Fruit fly (Drosophila melanogaster) whole organism, embryonic: ENCODE results near the gene sick.
A peak's percentile ranks its signal among the peaks of the same experiment; 100 is the strongest.

Experiments used
- Abd-B ChIP-seq: fragments of 200-800 bp; sonication (Bioruptor generic); optimal IDR thresholded peaks from 2 replicates; lab custom pipeline; 2018; ENCODE audit warnings: missing biosample characterization, mild to moderate bottlenecking, missing genetic modification characterization, moderate library complexity
- Ada2b ChIP-seq: fragments of 200-800 bp; sonication (Bioruptor generic); IDR thresholded peaks from 2 replicates; pipeline ENCODE4 v1.3.6; 2022; ENCODE audit warnings: missing biosample characterization, missing genetic modification characterization
- B-H1 ChIP-seq: fragments of 200-800 bp; sonication (Bioruptor generic); IDR thresholded peaks from 3 replicates; pipeline ENCODE4 v1.3.6; 2022; ENCODE audit warnings: missing biosample characterization, missing genetic modification characterization
- CG10209 ChIP-seq: fragments of 200-800 bp; sonication (Bioruptor generic); optimal IDR thresholded peaks from 3 replicates; lab custom pipeline; 2017; ENCODE audit warnings: missing biosample characterization, mild to moderate bottlenecking, missing genetic modification characterization, missing genetic modification reagents
- CG10267 ChIP-seq: fragments of 200-800 bp; sonication (Bioruptor generic); optimal IDR thresholded peaks from 2 replicates; lab custom pipeline; 2018; ENCODE audit warnings: missing biosample characterization, mild to moderate bottlenecking, missing genetic modification characterization, moderate library complexity
- CG12071 ChIP-seq: fragments of 200-800 bp; sonication (Bioruptor generic); optimal IDR thresholded peaks from 3 replicates; lab custom pipeline; 2018; ENCODE audit warnings: missing biosample characterization, mild to moderate bottlenecking, missing genetic modification characterization
- CG12104 ChIP-seq: fragments of 200-800 bp; sonication (Bioruptor generic); optimal IDR thresholded peaks from 3 replicates; lab custom pipeline; 2016; ENCODE audit warnings: missing biosample characterization, missing genetic modification characterization
- CG13287 ChIP-seq: fragments of 200-800 bp; sonication (Bioruptor generic); IDR thresholded peaks from 2 replicates; pipeline ENCODE4 v1.3.6; 2022; ENCODE audit warnings: missing biosample characterization, missing genetic modification characterization; ENCODE audit not compliant: partially characterized antibody
- CG14014 ChIP-seq: fragments of 200-800 bp; sonication (Bioruptor generic); IDR thresholded peaks from 2 replicates; pipeline ENCODE4 v1.3.6; 2022; ENCODE audit warnings: missing biosample characterization, missing genetic modification characterization
- CG14710 ChIP-seq: fragments of 200-800 bp; sonication (Bioruptor generic); optimal IDR thresholded peaks from 3 replicates; lab custom pipeline; 2019; ENCODE audit warnings: missing biosample characterization, mild to moderate bottlenecking, missing genetic modification characterization, moderate library complexity
- CG15011 ChIP-seq: fragments of 200-800 bp; sonication (Bioruptor generic); optimal IDR thresholded peaks from 3 replicates; lab custom pipeline; 2018; ENCODE audit warnings: missing biosample characterization, mild to moderate bottlenecking, missing genetic modification characterization
- CG16815 ChIP-seq: fragments of 200-800 bp; sonication (Bioruptor generic); optimal IDR thresholded peaks from 3 replicates; lab custom pipeline; 2017; ENCODE audit warnings: missing biosample characterization, mild to moderate bottlenecking, missing genetic modification characterization
- CG17612 ChIP-seq: fragments of 200-800 bp; sonication (Bioruptor generic); IDR thresholded peaks from 2 replicates; pipeline ENCODE4 v1.3.6; 2022; ENCODE audit warnings: missing biosample characterization, missing genetic modification characterization
- CG17912 ChIP-seq: fragments of 200-800 bp; sonication (Bioruptor generic); optimal IDR thresholded peaks from 2 replicates; lab custom pipeline; 2018; ENCODE audit warnings: missing biosample characterization, mild to moderate bottlenecking, missing genetic modification characterization
- CG2120 ChIP-seq: fragments of 200-800 bp; sonication (Bioruptor generic); optimal IDR thresholded peaks from 3 replicates; lab custom pipeline; 2016; ENCODE audit warnings: missing biosample characterization, missing genetic modification characterization
- CG2202 ChIP-seq: fragments of 200-800 bp; sonication (Bioruptor generic); optimal IDR thresholded peaks from 2 replicates; lab custom pipeline; 2018; ENCODE audit warnings: missing biosample characterization, mild to moderate bottlenecking, missing genetic modification characterization
- CG33213 ChIP-seq: fragments of 200-800 bp; sonication (Bioruptor generic); optimal IDR thresholded peaks from 3 replicates; lab custom pipeline; 2016; ENCODE audit warnings: missing biosample characterization, missing genetic modification characterization
- CG7357 ChIP-seq: fragments of 200-800 bp; sonication (Bioruptor generic); IDR thresholded peaks from 3 replicates; pipeline ENCODE4 v1.3.6; 2022; ENCODE audit warnings: missing biosample characterization, missing genetic modification characterization
- CG7786 ChIP-seq: fragments of 200-800 bp; sonication (Bioruptor generic); optimal IDR thresholded peaks from 2 replicates; lab custom pipeline; 2016; ENCODE audit warnings: missing biosample characterization, missing genetic modification characterization
- CG7839 ChIP-seq: fragments of 200-800 bp; sonication (Bioruptor generic); optimal IDR thresholded peaks from 3 replicates; lab custom pipeline; 2018; ENCODE audit warnings: missing biosample characterization, mild to moderate bottlenecking, missing genetic modification characterization, moderate library complexity
- CG8290 ChIP-seq, 3 experiments: fragments of 200-800 bp; sonication (Bioruptor generic); optimal IDR thresholded peaks; 2 replicates each; lab custom pipeline; 2016 to 2019; ENCODE audit warnings: missing biosample characterization in 3 of 3, missing genetic modification characterization in 3 of 3, mild to moderate bottlenecking in 2 of 3, moderate library complexity in 1 of 3
- CG8388 ChIP-seq: fragments of 200-800 bp; sonication (Bioruptor generic); optimal IDR thresholded peaks from 2 replicates; lab custom pipeline; 2019; ENCODE audit warnings: missing biosample characterization, mild to moderate bottlenecking, missing genetic modification characterization, moderate library complexity
- CG8944 ChIP-seq: fragments of 200-800 bp; sonication (Bioruptor generic); optimal IDR thresholded peaks from 3 replicates; lab custom pipeline; 2016; ENCODE audit warnings: missing biosample characterization, missing genetic modification characterization
- CG9727 ChIP-seq: fragments of 200-800 bp; sonication (Bioruptor generic); optimal IDR thresholded peaks from 3 replicates; lab custom pipeline; 2017; ENCODE audit warnings: missing biosample characterization, mild to moderate bottlenecking, missing genetic modification characterization
- CG9797 ChIP-seq: fragments of 200-800 bp; sonication (Bioruptor generic); optimal IDR thresholded peaks from 3 replicates; lab custom pipeline; 2018; ENCODE audit warnings: missing biosample characterization, mild to moderate bottlenecking, missing genetic modification characterization
- Jarid2 ChIP-seq: fragments of 200-800 bp; sonication (Bioruptor generic); optimal IDR thresholded peaks from 3 replicates; lab custom pipeline; 2017; ENCODE audit warnings: mild to moderate bottlenecking, missing biosample characterization, missing genetic modification reagents, missing genetic modification characterization
- MESR4 ChIP-seq: fragments of 200-800 bp; sonication (Bioruptor generic); optimal IDR thresholded peaks from 2 replicates; lab custom pipeline; 2018; ENCODE audit warnings: missing biosample characterization, mild to moderate bottlenecking, missing genetic modification characterization, moderate library complexity
- Spps ChIP-seq: fragments of 200-800 bp; sonication (Bioruptor generic); optimal IDR thresholded peaks from 2 replicates; lab custom pipeline; 2018; ENCODE audit warnings: missing biosample characterization, mild to moderate bottlenecking, missing genetic modification characterization
- Tbp ChIP-seq: fragments of >200 bp; optimal IDR thresholded peaks from 2 replicates; lab custom pipeline; 2018; ENCODE audit warnings: missing biosample characterization, missing genetic modification characterization
- al ChIP-seq: fragments of 200-800 bp; sonication (Bioruptor generic); IDR thresholded peaks from 2 replicates; pipeline ENCODE4 v1.3.6; 2022; ENCODE audit warnings: missing biosample characterization, missing genetic modification characterization
- ap ChIP-seq: fragments of 200-800 bp; sonication (Bioruptor generic); IDR thresholded peaks from 2 replicates; pipeline ENCODE4 v1.3.6; 2022; ENCODE audit warnings: missing biosample characterization, missing genetic modification characterization
- cato ChIP-seq: fragments of 200-800 bp; sonication (Bioruptor generic); optimal IDR thresholded peaks from 2 replicates; lab custom pipeline; 2016; ENCODE audit warnings: missing biosample characterization, missing genetic modification characterization, borderline replicate concordance
- chm ChIP-seq: fragments of 200-800 bp; sonication (Bioruptor generic); IDR thresholded peaks from 2 replicates; pipeline ENCODE4 v1.3.6; 2022; ENCODE audit warnings: missing biosample characterization, missing genetic modification characterization
- corto ChIP-seq: fragments of 200-800 bp; sonication (Bioruptor generic); optimal IDR thresholded peaks from 2 replicates; lab custom pipeline; 2016; ENCODE audit warnings: missing biosample characterization, mild to moderate bottlenecking, missing genetic modification characterization, moderate library complexity
- danr ChIP-seq: fragments of 200-800 bp; sonication (Bioruptor generic); IDR thresholded peaks from 2 replicates; pipeline ENCODE4 v1.3.6; 2022; ENCODE audit warnings: missing biosample characterization, missing genetic modification characterization
- dimm ChIP-seq: fragments of 200-800 bp; sonication (Bioruptor generic); IDR thresholded peaks from 2 replicates; pipeline ENCODE4 v1.3.6; 2022; ENCODE audit warnings: missing biosample characterization, missing genetic modification characterization
- dysf ChIP-seq: fragments of 200-800 bp; sonication (Bioruptor generic); IDR thresholded peaks from 3 replicates; pipeline ENCODE4 v1.3.6; 2022; ENCODE audit warnings: missing biosample characterization, missing genetic modification characterization
- ewg ChIP-seq: fragments of 200-800 bp; sonication (Bioruptor generic); optimal IDR thresholded peaks from 3 replicates; lab custom pipeline; 2017; ENCODE audit warnings: mild to moderate bottlenecking, missing biosample characterization, missing genetic modification reagents, missing genetic modification characterization
- gfzf ChIP-seq: fragments of 200-800 bp; sonication (Bioruptor generic); optimal IDR thresholded peaks from 2 replicates; lab custom pipeline; 2016; ENCODE audit warnings: missing biosample characterization, mild to moderate bottlenecking, missing genetic modification characterization, moderate library complexity
- knrl ChIP-seq: fragments of 200-800 bp; sonication (Bioruptor generic); IDR thresholded peaks from 3 replicates; pipeline ENCODE4 v1.3.6; 2022; ENCODE audit warnings: missing biosample characterization, missing genetic modification characterization; ENCODE audit not compliant: partially characterized antibody
- lmd ChIP-seq: fragments of 200-800 bp; sonication (Bioruptor generic); IDR thresholded peaks from 2 replicates; pipeline ENCODE4 v1.3.6; 2022; ENCODE audit warnings: missing biosample characterization, missing genetic modification characterization
- nau ChIP-seq: fragments of 200-800 bp; sonication (Bioruptor generic); optimal IDR thresholded peaks from 3 replicates; lab custom pipeline; 2017; ENCODE audit warnings: missing biosample characterization, mild to moderate bottlenecking, missing genetic modification characterization, missing genetic modification reagents
- pho ChIP-seq: fragments of 200-800 bp; sonication (Bioruptor generic); optimal IDR thresholded peaks from 2 replicates; lab custom pipeline; 2016; ENCODE audit warnings: missing biosample characterization, missing genetic modification characterization
- sens-2 ChIP-seq: fragments of 200-800 bp; sonication (Bioruptor generic); IDR thresholded peaks from 2 replicates; pipeline ENCODE4 v1.3.6; 2022; ENCODE audit warnings: missing biosample characterization, missing genetic modification characterization
- shn ChIP-seq: fragments of 200-800 bp; sonication (Bioruptor generic); optimal IDR thresholded peaks from 3 replicates; lab custom pipeline; 2016; ENCODE audit warnings: missing biosample characterization, missing genetic modification characterization
- stc ChIP-seq: fragments of 200-800 bp; sonication (Bioruptor generic); IDR thresholded peaks from 2 replicates; pipeline ENCODE4 v1.3.6; 2022; ENCODE audit warnings: missing biosample characterization, missing genetic modification characterization
- tio ChIP-seq: fragments of 200-800 bp; sonication (Bioruptor generic); optimal IDR thresholded peaks from 2 replicates; lab custom pipeline; 2017; ENCODE audit warnings: missing biosample characterization, missing genetic modification characterization, inconsistent platforms
- tup ChIP-seq: fragments of 200-800 bp; sonication (Bioruptor generic); optimal IDR thresholded peaks from 2 replicates; lab custom pipeline; 2016; ENCODE audit warnings: missing biosample characterization, mild to moderate bottlenecking, missing genetic modification characterization, moderate library complexity
- vvl ChIP-seq: fragments of 200-800 bp; sonication (Bioruptor generic); IDR thresholded peaks from 2 replicates; pipeline ENCODE4 v1.3.6; 2022; ENCODE audit warnings: missing biosample characterization, missing genetic modification characterization

Gene sick

DNA sequence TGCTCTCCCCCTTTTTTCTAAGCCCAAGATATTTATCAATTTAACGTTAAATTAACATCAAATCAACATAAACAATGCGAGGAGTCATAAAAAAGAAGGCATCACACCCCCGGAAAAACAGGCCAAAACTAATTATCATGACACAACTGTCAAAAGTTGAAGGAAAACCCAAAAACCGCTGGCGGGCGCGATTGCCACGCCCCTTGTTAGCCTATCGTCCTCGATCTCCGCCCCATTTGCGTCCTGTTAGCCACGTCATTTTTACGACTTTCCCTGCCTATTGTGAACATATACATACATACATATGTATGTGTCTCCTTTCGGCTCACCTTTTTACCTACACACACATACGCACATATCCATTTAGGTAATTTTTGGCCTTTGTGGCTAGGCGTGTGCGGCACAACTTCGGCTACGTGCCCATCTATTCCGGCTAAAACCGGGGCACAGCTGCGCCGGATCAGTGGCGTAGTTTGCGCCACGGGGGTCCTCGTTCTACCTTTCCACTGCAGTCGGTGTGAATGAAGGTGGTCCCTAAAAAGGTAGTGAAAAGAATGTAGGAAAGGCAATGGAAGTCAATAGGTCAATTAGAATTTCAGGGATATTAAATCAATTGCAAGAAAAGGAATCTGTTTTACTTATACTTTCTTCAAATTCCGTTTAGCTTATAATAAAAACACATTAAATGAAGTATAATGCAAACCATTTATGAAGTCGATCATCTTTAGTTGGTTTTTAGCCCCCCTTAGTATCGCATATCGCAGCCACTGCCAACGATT, 70.6 kb downstream of the sick start (continued):
- TF ChIP-seq CG7786 (GFP tag; lab: Kevin White, UChicago) (peak; percentile 1), CG16815 (GFP tag; lab: Kevin White, UChicago) (peak; percentile 45), dimm (no peak), corto (GFP tag; lab: Kevin White, UChicago) (no peak), CG14014 (GFP tag; lab: Robert Waterston, UW) (no peak), shn (no peak), sens-2 (no peak), CG12104 (GFP tag; lab: Kevin White, UChicago) (no peak), CG15011 (no peak), CG2120 (GFP tag; lab: Kevin White, UChicago) (peak; percentile 53), Spps (tag; lab: Kevin White, UChicago) (peak; percentile 9), CG8944 (GFP tag; lab: Kevin White, UChicago) (no peak), knrl (GFP tag; lab: Robert Waterston, UW) (no peak), chm (GFP tag; lab: Robert Waterston, UW) (no peak), tio (GFP tag; lab: Kevin White, UChicago) (peak; percentile 59), Ada2b (0 out of 2 replicates have a peak, but pooled peaks have one; percentile 16), CG17912 (GFP tag; lab: Kevin White, UChicago) (no peak), Tbp (GFP tag; lab: Kevin White, UChicago) (no peak), CG9797 (GFP tag; lab: Kevin White, UChicago) (no peak), CG10209 (GFP tag; lab: Kevin White, UChicago) (peak; percentile 59), CG13287 (GFP tag; lab: Robert Waterston, UW) (no peak), al (GFP tag; lab: Robert Waterston, UW) (no peak), tup (GFP tag; lab: Kevin White, UChicago) (no peak), CG8388 (peak; percentile 17), vvl (GFP tag; lab: Robert Waterston, UW) (peak; percentile 16; the same call in 1 of the 2 replicates), stc (GFP tag; lab: Robert Waterston, UW) (no peak; the same call in none of the 2 replicates), B-H1 (GFP tag; lab: Robert Waterston, UW) (no peak), lmd (GFP tag; lab: Robert Waterston, UW) (peak; percentile 42; the same call in 1 of the 2 replicates), CG2202 (tag; lab: Kevin White, UChicago) (no peak), dysf (GFP tag; lab: Robert Waterston, UW) (peak; percentile 57; the same call in 2 of the 3 replicates), Abd-B (GFP tag; lab: Kevin White, UChicago) (peak; percentile 40), ewg (GFP tag; lab: Kevin White, UChicago) (peak; percentile 26), MESR4 (GFP tag; lab: Kevin White, UChicago) (no peak), CG10267 (tag; lab: Kevin White, UChicago) (peak; percentile 48), cato (GFP tag; lab: Kevin White, UChicago) (peak; percentile 9), CG33213 (GFP tag; lab: Kevin White, UChicago) (no peak), CG8290 (GFP tag; optimal IDR thresholded peaks at IDR 0.05; lab: Kevin White, UChicago) (no peak), CG8290 (tag; optimal IDR thresholded peaks at IDR 0.05; lab: Kevin White, UChicago) (no peak), ap (no peak), CG7839 (tag; lab: Kevin White, UChicago) (peak; percentile 69), pho (GFP tag; lab: Kevin White, UChicago) (no peak), gfzf (GFP tag; lab: Kevin White, UChicago) (no peak), danr (peak; percentile 17; the same call in 1 of the 2 replicates), nau (GFP tag; lab: Kevin White, UChicago) (peak; percentile 39), CG7357 (GFP tag; lab: Robert Waterston, UW) (no peak), Jarid2 (GFP tag; lab: Kevin White, UChicago) (no peak), CG14710 (peak; percentile 47), CG9727 (GFP tag; lab: Kevin White, UChicago) (peak; percentile 23), CG17612 (GFP tag; lab: Robert Waterston, UW) (no peak), CG12071 (GFP tag; lab: Kevin White, UChicago) (no peak)
